Worm (Caenorhabditis elegans): ENCODE results near the gene nhr-11.

nhr-11 gene

ce11 chrIV:9051510-9052175, 18.2 kb upstream of the nhr-11 start:
- no peak for TF ChIP-seq sox-2 (GFP tag; IDR thresholded peaks at IDR 0.05)
- TF ChIP-seq ceh-18 (tag; optimal IDR thresholded peaks at IDR 0.05): no peak
- no peak for TF ChIP-seq ceh-45 (GFP tag; IDR thresholded peaks at IDR 0.05)
- no peak for TF ChIP-seq mec-3 (tag; optimal IDR thresholded peaks at IDR 0.05; ENCODE audit: borderline replicate concordance)
- TF ChIP-seq ceh-30 (tag; optimal IDR thresholded peaks at IDR 0.05): no peak
- no peak for TF ChIP-seq lim-6 (tag; optimal IDR thresholded peaks at IDR 0.05)
- TF ChIP-seq ttx-3 (tag; optimal IDR thresholded peaks at IDR 0.05): no peak
- no peak for TF ChIP-seq hlh-13 (GFP tag; optimal IDR thresholded peaks at IDR 0.05)
- TF ChIP-seq ceh-19 (GFP tag; optimal IDR thresholded peaks at IDR 0.05): no peak
- no peak for TF ChIP-seq ceh-24 (tag; optimal IDR thresholded peaks at IDR 0.05)
- TF ChIP-seq hlh-15 (tag; optimal IDR thresholded peaks at IDR 0.05): no peak
- no peak for TF ChIP-seq elt-2 (tag; optimal IDR thresholded peaks at IDR 0.05)
- no peak for TF ChIP-seq fax-1 (tag; optimal IDR thresholded peaks at IDR 0.05)
- no peak for TF ChIP-seq dve-1 (tag; optimal IDR thresholded peaks at IDR 0.05)
- no peak for TF ChIP-seq C38D4.7 (GFP tag; optimal IDR thresholded peaks at IDR 0.05)

- TF ChIP-seq K02D7.2 (tag; optimal IDR thresholded peaks at IDR 0.05) (no peak), odd-2 (tag; optimal IDR thresholded peaks at IDR 0.05) (no peak), pat-9 (tag; optimal IDR thresholded peaks at IDR 0.05) (no peak), C08G9.2 (tag; optimal IDR thresholded peaks at IDR 0.05) (no peak), pha-2 (tag; optimal IDR thresholded peaks at IDR 0.05) (no peak), ceh-45 (GFP tag; IDR thresholded peaks at IDR 0.05) (no peak), tbx-7 (tag; optimal IDR thresholded peaks at IDR 0.05) (no peak), ceh-19 (GFP tag; optimal IDR thresholded peaks at IDR 0.05) (no peak), ama-1 (optimal IDR thresholded peaks at IDR 0.05) (no peak), che-1 (tag; optimal IDR thresholded peaks at IDR 0.05) (no peak), ref-2 (tag; optimal IDR thresholded peaks at IDR 0.05) (no peak), lim-6 (tag; optimal IDR thresholded peaks at IDR 0.05) (no peak), ttx-3 (tag; optimal IDR thresholded peaks at IDR 0.05) (no peak), ceh-31 (tag; optimal IDR thresholded peaks at IDR 0.05) (no peak), sox-2 (GFP tag; IDR thresholded peaks at IDR 0.05) (no peak), F13H6.1 (tag; optimal IDR thresholded peaks at IDR 0.05) (no peak), madf-2 (tag; optimal IDR thresholded peaks at IDR 0.05) (no peak)
Observed at ce11 chrIV:9053403-9053802, 16.4 kb upstream of the nhr-11 start.

DNA sequence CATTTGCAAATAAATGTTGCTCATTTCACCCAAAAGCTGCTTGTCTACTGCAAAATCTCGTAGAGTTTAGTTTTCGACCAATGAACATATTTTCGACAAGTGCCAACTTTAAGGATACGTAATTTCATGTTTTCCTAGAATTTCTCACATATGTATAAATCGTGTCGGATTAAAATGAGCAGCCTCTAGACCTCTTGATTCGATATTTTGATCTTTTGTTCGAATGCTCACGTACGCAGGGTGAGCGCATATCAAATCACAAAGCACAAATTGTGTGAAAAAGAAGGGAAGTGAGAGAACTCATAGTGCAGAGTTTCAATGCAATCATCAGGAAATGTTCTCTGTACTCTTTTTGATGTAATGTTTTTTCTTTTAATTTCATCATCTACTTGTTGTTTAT, 6.3 kb upstream of the nhr-11 start:
- no peak for TF ChIP-seq ceh-22 (tag; optimal IDR thresholded peaks at IDR 0.05)
- no peak for TF ChIP-seq nhr-232 (tag; optimal IDR thresholded peaks at IDR 0.05)
- no peak for TF ChIP-seq sdc-2 (tag; optimal IDR thresholded peaks at IDR 0.05)
- TF ChIP-seq tbx-7 (tag; optimal IDR thresholded peaks at IDR 0.05): no peak
- TF ChIP-seq C08G9.2 (tag; optimal IDR thresholded peaks at IDR 0.05): no peak
- no peak for TF ChIP-seq fkh-10 (GFP tag; optimal IDR thresholded peaks at IDR 0.05)
- no peak for TF ChIP-seq ceh-30 (tag; optimal IDR thresholded peaks at IDR 0.05)
- no peak for TF ChIP-seq ttx-3 (tag; optimal IDR thresholded peaks at IDR 0.05)

DNA sequence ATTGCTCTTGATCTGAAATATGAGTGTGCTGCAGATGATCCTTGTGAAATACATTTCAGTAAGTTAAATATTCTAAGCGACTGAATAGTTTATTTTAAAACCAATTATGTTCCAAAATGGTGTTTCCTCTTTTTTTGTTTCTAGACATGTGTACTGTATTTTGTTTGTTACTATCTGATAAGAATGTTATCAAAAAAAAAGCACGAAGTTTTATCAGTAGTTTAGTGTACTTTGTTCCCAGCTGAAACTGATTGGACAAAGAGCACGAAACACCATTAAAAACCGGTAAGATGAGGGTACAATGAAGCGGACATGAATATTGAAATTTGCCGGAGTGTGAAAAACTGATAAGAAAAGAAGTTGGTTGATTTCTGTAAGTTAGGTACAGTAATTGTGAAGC, 385 bp downstream of the nhr-11 start:
- TF ChIP-seq elt-2 (tag; optimal IDR thresholded peaks at IDR 0.05) (peak; percentile 73), npax-4 (tag; optimal IDR thresholded peaks at IDR 0.05) (no peak)

ce11 chrIV:9074244-9074723, 4.5 kb downstream of the nhr-11 start, which contains the start of gene mppb-1:
Gene mppb-1 (plus strand): TSS chrIV:9074673.
- TF ChIP-seq ref-2 (tag; optimal IDR thresholded peaks at IDR 0.05) (peak; percentile 64), ceh-2 (tag; optimal IDR thresholded peaks at IDR 0.05) (peak; percentile 84), syd-9 (tag; optimal IDR thresholded peaks at IDR 0.05) (no peak), ahr-1 (tag; optimal IDR thresholded peaks at IDR 0.05) (peak; percentile 41), tbx-2 (tag; optimal IDR thresholded peaks at IDR 0.05) (peak; percentile 90), ceh-34 (tag; optimal IDR thresholded peaks at IDR 0.05) (peak; percentile 47), hlh-15 (tag; optimal IDR thresholded peaks at IDR 0.05) (peak; percentile 10), nfya-1 (tag; optimal IDR thresholded peaks at IDR 0.05) (no peak), zip-5 (tag; optimal IDR thresholded peaks at IDR 0.05) (peak; percentile 82), ceh-14 (tag; optimal IDR thresholded peaks at IDR 0.05) (peak; percentile 39), hlh-8 (tag; optimal IDR thresholded peaks at IDR 0.05) (peak; percentile 85), mec-3 (tag; optimal IDR thresholded peaks at IDR 0.05; ENCODE audit: borderline replicate concordance) (peak; percentile 55), elt-2 (tag; optimal IDR thresholded peaks at IDR 0.05) (peak; percentile 49), tbx-7 (tag; optimal IDR thresholded peaks at IDR 0.05) (peak; percentile 86), lim-6 (tag; optimal IDR thresholded peaks at IDR 0.05) (peak; percentile 81), F13H6.1 (tag; optimal IDR thresholded peaks at IDR 0.05) (peak; percentile 37), ceh-19 (GFP tag; optimal IDR thresholded peaks at IDR 0.05) (no peak), eyg-1 (tag; optimal IDR thresholded peaks at IDR 0.05) (no peak), dmd-4 (tag; optimal IDR thresholded peaks at IDR 0.05; ENCODE audit: borderline replicate concordance) (no peak), ztf-16 (tag; optimal IDR thresholded peaks at IDR 0.05) (peak; percentile 21)

All from whole organism, late embryonic.